Worm (Caenorhabditis elegans) whole organism, L3 larva: ENCODE measurements around the gene pbo-4.

Experiments used
- R02D3.7 ChIP-seq: fragments of 150-350 bp; optimal IDR thresholded peaks from 2 replicates; lab custom pipeline; 2014; ENCODE audit warnings: missing biosample characterization, missing genetic modification characterization
- ZK546.5 ChIP-seq: sonication (generic microtip); optimal IDR thresholded peaks from 2 replicates; lab custom pipeline; 2017; ENCODE audit warnings: missing biosample characterization, missing genetic modification characterization
- aly-2 ChIP-seq: fragments of 150-350 bp; optimal IDR thresholded peaks from 2 replicates; lab custom pipeline; 2014; ENCODE audit warnings: missing biosample characterization, missing genetic modification characterization
- ama-1 ChIP-seq: fragments of 150-350 bp; optimal IDR thresholded peaks from 2 replicates; lab custom pipeline; 2018
- ceh-16 ChIP-seq: sonication (generic microtip); optimal IDR thresholded peaks from 2 replicates; lab custom pipeline; 2017; ENCODE audit warnings: missing biosample characterization, missing genetic modification characterization
- daf-12 ChIP-seq: fragments of 150-350 bp; optimal IDR thresholded peaks from 2 replicates; lab custom pipeline; 2014; ENCODE audit warnings: missing biosample characterization, missing genetic modification reagents, missing genetic modification characterization
- egl-27 ChIP-seq: sonication (generic microtip); optimal IDR thresholded peaks from 4 replicates; lab custom pipeline; 2017; ENCODE audit warnings: missing biosample characterization, missing genetic modification reagents, missing genetic modification characterization
- egl-5 ChIP-seq: fragments of 150-350 bp; optimal IDR thresholded peaks from 2 replicates; lab custom pipeline; 2017; ENCODE audit warnings: missing biosample characterization, missing genetic modification reagents, missing genetic modification characterization, inconsistent platforms
- elt-1 ChIP-seq: fragments of 150-350 bp; optimal IDR thresholded peaks from 2 replicates; lab custom pipeline; 2014; ENCODE audit warnings: missing biosample characterization, missing genetic modification characterization
- elt-2 ChIP-seq: sonication (generic microtip); optimal IDR thresholded peaks from 2 replicates; lab custom pipeline; 2016; ENCODE audit warnings: missing genetic modification reagents, mild to moderate bottlenecking, missing genetic modification characterization, missing compliant biosample characterization
- elt-3 ChIP-seq, 3 experiments: fragments of 150-350 bp in 1 of 3; sonication (generic microtip) in 2 of 3; optimal IDR thresholded peaks; 2 replicates in 2 of 3; 4 replicates in 1 of 3; lab custom pipeline; 2014 to 2017; ENCODE audit warnings: missing biosample characterization in 3 of 3, missing genetic modification characterization in 3 of 3
- eor-1 ChIP-seq, 2 experiments: fragments of 150-350 bp; optimal IDR thresholded peaks; 2 replicates each; lab custom pipeline; 2014 to 2018; ENCODE audit warnings: missing biosample characterization in 2 of 2, missing genetic modification characterization in 2 of 2
- fkh-10 ChIP-seq: sonication (generic microtip); optimal IDR thresholded peaks from 2 replicates; lab custom pipeline; 2017; ENCODE audit warnings: missing biosample characterization, missing genetic modification reagents, missing genetic modification characterization
- fkh-2 ChIP-seq: fragments of 150-350 bp; optimal IDR thresholded peaks from 2 replicates; lab custom pipeline; 2014; ENCODE audit warnings: missing biosample characterization, missing genetic modification reagents, missing genetic modification characterization
- fos-1 ChIP-seq: fragments of 150-350 bp; optimal IDR thresholded peaks from 2 replicates; lab custom pipeline; 2014; ENCODE audit warnings: missing biosample characterization, missing genetic modification characterization
- hmg-11 ChIP-seq: sonication (generic microtip); optimal IDR thresholded peaks from 2 replicates; lab custom pipeline; 2016; ENCODE audit warnings: missing genetic modification characterization, missing compliant biosample characterization
- jun-1 ChIP-seq: fragments of 150-350 bp; optimal IDR thresholded peaks from 2 replicates; lab custom pipeline; 2014; ENCODE audit warnings: missing biosample characterization, missing genetic modification reagents, missing genetic modification characterization
- lin-39 ChIP-seq: fragments of 150-350 bp; optimal IDR thresholded peaks from 2 replicates; lab custom pipeline; 2018; ENCODE audit warnings: missing biosample characterization, missing genetic modification reagents, missing genetic modification characterization
- mdl-1 ChIP-seq: fragments of 150-350 bp; optimal IDR thresholded peaks from 2 replicates; lab custom pipeline; 2014; ENCODE audit warnings: missing biosample characterization, missing genetic modification characterization
- mml-1 ChIP-seq: fragments of 150-350 bp; sonication (generic microtip); optimal IDR thresholded peaks from 3 replicates; lab custom pipeline; 2014; ENCODE audit warnings: missing biosample characterization, missing genetic modification characterization
- nhr-11 ChIP-seq: fragments of 150-350 bp; optimal IDR thresholded peaks from 2 replicates; lab custom pipeline; 2014; ENCODE audit warnings: missing biosample characterization, missing genetic modification characterization
- nhr-12 ChIP-seq: fragments of 150-350 bp; optimal IDR thresholded peaks from 2 replicates; lab custom pipeline; 2014; ENCODE audit warnings: missing biosample characterization, missing genetic modification characterization
- nhr-237 ChIP-seq: fragments of 150-350 bp; optimal IDR thresholded peaks from 2 replicates; lab custom pipeline; 2014; ENCODE audit warnings: missing biosample characterization, missing genetic modification characterization
- nhr-43 ChIP-seq: sonication (generic microtip); optimal IDR thresholded peaks from 2 replicates; lab custom pipeline; 2016; ENCODE audit warnings: mild to moderate bottlenecking, missing genetic modification characterization, missing compliant biosample characterization; ENCODE audit not compliant: poor library complexity, severe bottlenecking
- nhr-67 ChIP-seq: fragments of 150-350 bp; optimal IDR thresholded peaks from 2 replicates; lab custom pipeline; 2014; ENCODE audit warnings: missing biosample characterization, missing genetic modification characterization
- nhr-76 ChIP-seq: fragments of 150-350 bp; sonication (generic microtip); optimal IDR thresholded peaks from 5 replicates; lab custom pipeline; 2014; ENCODE audit warnings: missing biosample characterization, missing genetic modification characterization
- nhr-77 ChIP-seq: fragments of 150-350 bp; optimal IDR thresholded peaks from 2 replicates; lab custom pipeline; 2014; ENCODE audit warnings: missing biosample characterization, missing genetic modification characterization
- pqm-1 ChIP-seq: fragments of 150-350 bp; optimal IDR thresholded peaks from 2 replicates; lab custom pipeline; 2017; ENCODE audit warnings: missing biosample characterization, missing genetic modification characterization, inconsistent platforms
- skn-1 ChIP-seq: fragments of 150-350 bp; optimal IDR thresholded peaks from 2 replicates; lab custom pipeline; 2014; ENCODE audit warnings: missing biosample characterization, missing genetic modification characterization
- snpc-4 ChIP-seq: fragments of 150-350 bp; optimal IDR thresholded peaks from 2 replicates; lab custom pipeline; 2014; ENCODE audit warnings: missing biosample characterization, missing genetic modification characterization
- tbx-2 ChIP-seq: sonication (generic microtip); optimal IDR thresholded peaks from 2 replicates; lab custom pipeline; 2016; ENCODE audit warnings: mild to moderate bottlenecking, missing genetic modification characterization, missing compliant biosample characterization
- unc-62 ChIP-seq: fragments of 150-350 bp; sonication (generic microtip); optimal IDR thresholded peaks from 4 replicates; lab custom pipeline; 2014; ENCODE audit warnings: missing biosample characterization, missing genetic modification reagents, missing genetic modification characterization
- zag-1 ChIP-seq: fragments of 150-350 bp; optimal IDR thresholded peaks from 2 replicates; lab custom pipeline; 2014; ENCODE audit warnings: missing biosample characterization, missing genetic modification characterization

Gene pbo-4

DNA sequence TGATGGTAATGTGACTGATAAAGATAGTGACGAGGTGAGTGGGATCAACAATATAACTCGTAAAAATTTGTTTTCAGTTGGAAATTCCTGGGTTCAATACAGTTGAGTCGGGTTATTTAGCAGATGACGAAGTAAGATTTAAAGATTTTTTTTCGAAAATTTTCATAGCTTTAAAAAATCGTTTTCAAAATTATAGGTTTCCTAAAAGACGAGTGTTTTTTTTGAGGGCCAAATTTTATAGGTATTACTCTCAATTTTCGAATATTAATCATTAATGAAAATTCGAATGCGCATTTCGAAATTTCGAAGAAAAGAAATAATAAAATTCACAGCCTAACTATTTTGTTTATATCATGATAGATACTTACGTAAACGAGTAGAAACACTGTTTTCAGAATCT lies 17.2 kb downstream of the pbo-4 start:
- TF ChIP-seq unc-62 (GFP tag; lab: Kevin White, UChicago) (no peak), daf-12 (no peak), nhr-237 (tag; lab: Kevin White, UChicago) (no peak), zag-1 (tag; lab: Kevin White, UChicago) (no peak), lin-39 (no peak), nhr-67 (tag; lab: Kevin White, UChicago) (no peak), ZK546.5 (tag; lab: Kevin White, UChicago) (no peak), egl-27 (tag; lab: Kevin White, UChicago) (no peak), nhr-11 (tag; lab: Kevin White, UChicago) (no peak), nhr-43 (tag; lab: Kevin White, UChicago) (no peak), hmg-11 (no peak), nhr-77 (tag; lab: Kevin White, UChicago) (no peak), egl-5 (tag; lab: Kevin White, UChicago) (no peak), elt-2 (tag; lab: Kevin White, UChicago) (no peak), fos-1 (tag; lab: Kevin White, UChicago) (no peak), pqm-1 (tag; lab: Kevin White, UChicago) (no peak), fkh-2 (no peak)

DNA sequence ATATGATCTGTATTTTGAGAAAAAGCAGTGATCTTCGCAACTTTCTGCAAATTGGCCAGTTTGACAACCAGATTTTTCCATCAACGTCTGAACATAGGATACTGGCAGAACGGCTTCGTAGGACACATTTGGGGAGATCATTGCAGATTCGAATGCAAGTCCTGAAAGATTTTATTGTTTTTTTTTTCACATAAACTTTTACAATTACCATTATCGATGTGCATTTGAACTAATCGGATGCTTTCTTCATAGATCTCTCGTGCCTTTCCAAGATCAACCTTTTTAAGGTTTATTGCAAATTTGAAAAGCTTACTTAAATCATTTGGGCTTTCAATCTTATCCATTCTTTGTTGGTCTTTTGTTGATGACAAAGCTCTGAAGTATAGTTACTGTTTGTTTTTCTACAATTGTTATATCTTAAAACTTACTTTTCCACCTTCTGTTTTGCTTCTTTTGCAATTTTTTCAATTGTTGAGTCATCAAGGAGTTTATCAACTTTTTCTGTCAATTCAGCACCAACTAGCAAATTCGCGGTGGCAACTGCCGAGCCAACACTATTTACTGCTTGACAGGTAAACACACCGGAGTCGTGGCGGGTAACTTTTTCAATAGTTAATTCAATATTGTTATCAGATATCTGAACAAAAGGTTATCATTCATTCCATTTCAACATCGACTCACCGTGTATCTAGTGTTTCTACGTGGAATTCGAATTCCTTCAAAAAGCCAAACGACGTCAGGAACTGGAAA lies 22.7 kb downstream of the pbo-4 start:
- TF ChIP-seq R02D3.7 (tag; lab: Kevin White, UChicago) (no peak), fkh-10 (no peak), snpc-4 (tag; lab: Kevin White, UChicago) (no peak), mml-1 (tag; lab: Kevin White, UChicago) (no peak), egl-27 (tag; lab: Kevin White, UChicago) (no peak), zag-1 (tag; lab: Kevin White, UChicago) (no peak), elt-2 (tag; lab: Kevin White, UChicago) (no peak), unc-62 (GFP tag; lab: Kevin White, UChicago) (no peak)
- TF ChIP-seq, all 47 proteins: peak for 0

DNA sequence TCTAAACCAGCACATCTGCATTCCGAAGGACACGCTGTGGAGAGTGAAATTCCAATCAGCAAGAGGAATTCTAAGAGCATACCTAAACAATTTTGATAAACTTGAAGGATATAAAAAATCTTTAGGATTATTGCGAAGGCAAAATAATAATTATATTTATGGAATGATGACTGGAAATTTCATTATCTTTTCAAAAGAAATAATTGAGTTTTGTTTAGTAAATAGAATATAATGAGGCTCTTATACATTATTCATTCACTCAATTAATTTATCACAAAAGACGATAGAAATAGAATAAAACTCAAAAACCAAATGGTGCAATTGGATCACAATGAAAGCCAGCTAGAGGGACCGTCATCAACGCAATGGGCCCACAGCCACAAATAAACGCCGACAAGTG lies 25.3 kb downstream of the pbo-4 start, which contains the start of gene pxn-2:
Gene pxn-2, minus strand, starts transcription at position 101 of the 400 bp plus-strand sequence.
- no peak for TF ChIP-seq fkh-2
- no peak for TF ChIP-seq pqm-1 (tag; lab: Kevin White, UChicago)
- no peak for TF ChIP-seq jun-1

DNA sequence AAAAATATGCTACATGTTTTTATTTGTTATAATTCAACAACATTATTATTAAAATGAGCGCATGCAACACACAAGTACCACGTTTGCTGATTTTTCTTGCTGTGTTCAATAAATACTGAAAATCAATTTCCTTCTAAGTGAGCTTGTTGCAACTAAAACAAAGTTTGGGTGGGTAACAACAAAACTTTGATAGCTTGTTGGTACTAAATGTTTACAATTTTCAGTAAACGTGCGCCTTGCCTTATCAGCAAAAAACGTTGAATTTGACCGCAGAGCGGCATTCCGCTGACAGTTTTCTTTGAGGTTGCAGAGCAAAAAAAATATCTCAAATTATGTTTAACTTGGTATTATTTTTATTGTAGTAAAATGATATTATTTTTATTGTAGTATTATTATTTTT lies 27.4 kb downstream of the pbo-4 start:
- TF ChIP-seq jun-1 (no peak), daf-12 (no peak), elt-1 (tag; lab: Kevin White, UChicago) (no peak), aly-2 (tag; lab: Kevin White, UChicago) (no peak), tbx-2 (tag; lab: Kevin White, UChicago) (no peak), fkh-10 (no peak), mdl-1 (tag; lab: Kevin White, UChicago) (no peak), ama-1 (no peak), mml-1 (tag; lab: Kevin White, UChicago) (no peak), nhr-12 (tag; lab: Kevin White, UChicago) (no peak), hmg-11 (no peak), nhr-43 (tag; lab: Kevin White, UChicago) (no peak), eor-1 (tag; optimal IDR thresholded peaks at IDR 0.05; lab: Kevin White, UChicago) (no peak), ZK546.5 (tag; lab: Kevin White, UChicago) (no peak), unc-62 (GFP tag; lab: Kevin White, UChicago) (no peak), lin-39 (no peak), elt-2 (tag; lab: Kevin White, UChicago) (no peak), nhr-76 (tag; lab: Kevin White, UChicago) (no peak), elt-3 (tag; optimal IDR thresholded peaks at IDR 0.05; lab: Kevin White, UChicago) (no peak), ceh-16 (tag; lab: Kevin White, UChicago) (no peak)

DNA sequence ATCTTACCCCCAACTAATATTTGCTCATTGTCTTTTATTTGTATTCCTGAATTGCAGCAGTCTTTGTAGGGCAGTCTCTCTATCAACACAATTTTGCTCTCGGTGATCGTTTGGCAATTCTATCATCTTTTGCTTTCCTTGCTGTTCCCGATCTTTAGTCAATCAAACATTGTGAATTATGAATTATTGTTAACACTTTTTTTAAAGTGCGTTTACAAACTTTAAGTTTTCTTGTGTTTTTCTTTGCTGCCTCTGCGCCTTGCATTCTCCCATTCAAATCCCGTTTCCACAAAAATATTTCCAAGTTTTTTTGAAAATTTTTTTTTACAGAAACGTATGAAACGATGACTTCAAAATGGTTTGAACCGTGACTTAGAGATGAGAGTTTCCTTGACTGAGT lies 28.1 kb downstream of the pbo-4 start, which contains the start of gene ver-4:
Gene ver-4, plus strand, starts transcription at position 301 of the 400 bp plus-strand sequence.
- TF ChIP-seq mdl-1 (tag; lab: Kevin White, UChicago) (no peak), elt-3 (tag; optimal IDR thresholded peaks at IDR 0.05; lab: Kevin White, UChicago) (no peak), skn-1 (no peak), aly-2 (tag; lab: Kevin White, UChicago) (no peak), ZK546.5 (tag; lab: Kevin White, UChicago) (no peak), jun-1 (no peak)
